Fruit fly (Drosophila melanogaster) whole organism, prepupa: ENCODE measurements around the gene CG14154.

Experiments used
- Blimp-1 ChIP-seq: fragments of 200-800 bp; sonication (Bioruptor generic); optimal IDR thresholded peaks from 3 replicates; lab custom pipeline; 2017; ENCODE audit warnings: missing biosample characterization, missing genetic modification characterization, mild to moderate bottlenecking, moderate library complexity, missing genetic modification reagents
- CG10631 ChIP-seq: fragments of 200-800 bp; sonication (Bioruptor generic); optimal IDR thresholded peaks from 2 replicates; lab custom pipeline; 2016; ENCODE audit warnings: missing biosample characterization, missing genetic modification characterization
- CG10669 ChIP-seq: fragments of 200-800 bp; sonication (Bioruptor generic); optimal IDR thresholded peaks from 3 replicates; lab custom pipeline; 2018; ENCODE audit warnings: missing biosample characterization, mild to moderate bottlenecking, missing genetic modification characterization, moderate library complexity
- CG11762 ChIP-seq: fragments of 200-800 bp; sonication (Bioruptor generic); optimal IDR thresholded peaks from 3 replicates; lab custom pipeline; 2016; ENCODE audit warnings: missing biosample characterization, missing genetic modification characterization; ENCODE audit not compliant: insufficient read depth
- CG11902 ChIP-seq: fragments of 200-800 bp; sonication (Bioruptor generic); optimal IDR thresholded peaks from 3 replicates; lab custom pipeline; 2016; ENCODE audit warnings: missing biosample characterization, missing genetic modification characterization
- CG15336 ChIP-seq: fragments of 200-800 bp; sonication (Bioruptor generic); IDR thresholded peaks from 2 replicates; pipeline ENCODE4 v1.3.6; 2022; ENCODE audit warnings: missing biosample characterization, missing genetic modification characterization
- CG1621 ChIP-seq: fragments of 200-800 bp; sonication (Bioruptor generic); optimal IDR thresholded peaks from 3 replicates; lab custom pipeline; 2018; ENCODE audit warnings: missing biosample characterization, mild to moderate bottlenecking, missing genetic modification characterization
- CG16779 ChIP-seq: fragments of 200-800 bp; sonication (Bioruptor generic); optimal IDR thresholded peaks from 3 replicates; lab custom pipeline; 2017; ENCODE audit warnings: missing biosample characterization, mild to moderate bottlenecking, missing genetic modification characterization
- CG3032 ChIP-seq: fragments of 200-800 bp; optimal IDR thresholded peaks from 2 replicates; lab custom pipeline; 2019; ENCODE audit warnings: missing biosample characterization, mild to moderate bottlenecking, missing genetic modification characterization, moderate library complexity
- CG31627 ChIP-seq: fragments of 200-800 bp; sonication (Bioruptor generic); optimal IDR thresholded peaks from 3 replicates; lab custom pipeline; 2016; ENCODE audit warnings: missing biosample characterization, missing genetic modification characterization
- CG32006 ChIP-seq: fragments of 200-800 bp; sonication (Bioruptor generic); optimal IDR thresholded peaks from 3 replicates; lab custom pipeline; 2017; ENCODE audit warnings: missing biosample characterization, mild to moderate bottlenecking, missing genetic modification characterization
- CG34406 ChIP-seq: fragments of 200-800 bp; sonication (Bioruptor generic); optimal IDR thresholded peaks from 3 replicates; lab custom pipeline; 2016; ENCODE audit warnings: missing biosample characterization, missing genetic modification characterization
- CG3919 ChIP-seq: fragments of 200-800 bp; sonication (Bioruptor generic); optimal IDR thresholded peaks from 3 replicates; lab custom pipeline; 2016; ENCODE audit warnings: missing biosample characterization, missing genetic modification characterization
- CG6163 ChIP-seq: fragments of 200-800 bp; sonication (Bioruptor generic); IDR thresholded peaks from 3 replicates; pipeline ENCODE4 v1.3.6; 2022; ENCODE audit warnings: missing biosample characterization, missing genetic modification characterization
- CG6276 ChIP-seq: fragments of 200-800 bp; sonication (Bioruptor generic); optimal IDR thresholded peaks from 2 replicates; lab custom pipeline; 2017; ENCODE audit warnings: missing biosample characterization, mild to moderate bottlenecking, missing genetic modification characterization
- CG6792 ChIP-seq: fragments of 200-800 bp; sonication (Bioruptor generic); optimal IDR thresholded peaks from 3 replicates; lab custom pipeline; 2016; ENCODE audit warnings: missing biosample characterization, missing genetic modification characterization
- CG6808 ChIP-seq: fragments of 200-800 bp; sonication (Bioruptor generic); optimal IDR thresholded peaks from 3 replicates; lab custom pipeline; 2017; ENCODE audit warnings: missing biosample characterization, missing genetic modification characterization, mild to moderate bottlenecking, moderate library complexity, missing genetic modification reagents
- CG6854 ChIP-seq: fragments of 200-800 bp; sonication (Bioruptor generic); optimal IDR thresholded peaks from 2 replicates; lab custom pipeline; 2017; ENCODE audit warnings: missing biosample characterization, mild to moderate bottlenecking, missing genetic modification characterization
- CG7368 ChIP-seq: fragments of 200-800 bp; sonication (Bioruptor generic); optimal IDR thresholded peaks from 3 replicates; lab custom pipeline; 2016; ENCODE audit warnings: missing biosample characterization, missing genetic modification characterization
- CG8119 ChIP-seq: fragments of 200-800 bp; sonication (Bioruptor generic); IDR thresholded peaks from 3 replicates; pipeline ENCODE4 v1.3.6; 2022; ENCODE audit warnings: missing biosample characterization, missing genetic modification characterization
- CG8319 ChIP-seq: fragments of 200-800 bp; sonication (Bioruptor generic); optimal IDR thresholded peaks from 3 replicates; lab custom pipeline; 2016; ENCODE audit warnings: missing biosample characterization, missing genetic modification characterization
- CG8632 ChIP-seq: fragments of 200-800 bp; sonication (Bioruptor generic); optimal IDR thresholded peaks from 3 replicates; lab custom pipeline; 2016; ENCODE audit warnings: missing biosample characterization, missing genetic modification characterization
- CG9139 ChIP-seq: fragments of 200-800 bp; sonication (Bioruptor generic); optimal IDR thresholded peaks from 3 replicates; lab custom pipeline; 2017; ENCODE audit warnings: missing biosample characterization, mild to moderate bottlenecking, missing genetic modification characterization
- Eip78C ChIP-seq: fragments of 200-800 bp; sonication (Bioruptor generic); peaks from one replicate; lab custom pipeline; 2016; ENCODE audit warnings: missing biosample characterization, missing genetic modification characterization
- Ets21C ChIP-seq: fragments of 200-800 bp; sonication (Bioruptor generic); optimal IDR thresholded peaks from 3 replicates; lab custom pipeline; 2016; ENCODE audit warnings: missing biosample characterization, missing genetic modification characterization
- Gug ChIP-seq: fragments of 200-800 bp; sonication (Bioruptor generic); IDR thresholded peaks from 2 replicates; pipeline ENCODE4 v1.3.6; 2022; ENCODE audit warnings: missing biosample characterization, missing genetic modification characterization
- Hr38 ChIP-seq: sonication (Bioruptor generic); optimal IDR thresholded peaks from 2 replicates; lab custom pipeline; 2016; ENCODE audit warnings: missing biosample characterization, missing genetic modification characterization
- Hr39 ChIP-seq: fragments of 200-800 bp; sonication (Bioruptor generic); optimal IDR thresholded peaks from 2 replicates; lab custom pipeline; 2016; ENCODE audit warnings: missing biosample characterization, missing genetic modification characterization
- Lpt ChIP-seq: fragments of 200-800 bp; sonication (Bioruptor generic); optimal IDR thresholded peaks from 3 replicates; lab custom pipeline; 2016; ENCODE audit warnings: missing biosample characterization, missing genetic modification characterization
- Met ChIP-seq: fragments of 200-800 bp; sonication (Bioruptor generic); optimal IDR thresholded peaks from 3 replicates; lab custom pipeline; 2016; ENCODE audit warnings: missing biosample characterization, missing genetic modification characterization
- Smox ChIP-seq: fragments of 200-800 bp; sonication (Bioruptor generic); optimal IDR thresholded peaks from 3 replicates; lab custom pipeline; 2016; ENCODE audit warnings: missing biosample characterization, missing genetic modification characterization
- Sox102F ChIP-seq: fragments of 200-800 bp; sonication (Bioruptor generic); optimal IDR thresholded peaks from 2 replicates; lab custom pipeline; 2016; ENCODE audit warnings: missing biosample characterization, mild to moderate bottlenecking, missing genetic modification characterization
- Sox14 ChIP-seq: fragments of 200-800 bp; sonication (Bioruptor generic); optimal IDR thresholded peaks from 3 replicates; lab custom pipeline; 2016; ENCODE audit warnings: missing biosample characterization, missing genetic modification characterization
- Sox15 ChIP-seq: fragments of 200-800 bp; sonication (Bioruptor generic); optimal IDR thresholded peaks from 3 replicates; lab custom pipeline; 2016; ENCODE audit warnings: missing biosample characterization, missing genetic modification characterization
- achi ChIP-seq: fragments of 200-800 bp; sonication (Bioruptor generic); optimal IDR thresholded peaks from 3 replicates; lab custom pipeline; 2016; ENCODE audit warnings: missing biosample characterization, missing genetic modification characterization
- acj6 ChIP-seq: fragments of 200-800 bp; sonication (Bioruptor generic); optimal IDR thresholded peaks from 3 replicates; lab custom pipeline; 2016; ENCODE audit warnings: missing biosample characterization, missing genetic modification characterization
- dac ChIP-seq: fragments of 200-800 bp; sonication (Bioruptor generic); optimal IDR thresholded peaks from 2 replicates; lab custom pipeline; 2017; ENCODE audit warnings: missing biosample characterization, mild to moderate bottlenecking, missing genetic modification characterization
- dsx ChIP-seq: fragments of 200-800 bp; optimal IDR thresholded peaks from 3 replicates; lab custom pipeline; 2019; ENCODE audit warnings: missing biosample characterization, mild to moderate bottlenecking, missing genetic modification characterization, moderate library complexity; ENCODE audit not compliant: poor library complexity, severe bottlenecking
- eg ChIP-seq: fragments of 200-800 bp; sonication (Bioruptor generic); IDR thresholded peaks from 3 replicates; pipeline ENCODE4 v1.3.6; 2022; ENCODE audit warnings: missing biosample characterization, missing genetic modification characterization
- esn ChIP-seq: fragments of 200-800 bp; sonication (Bioruptor generic); optimal IDR thresholded peaks from 2 replicates; lab custom pipeline; 2016; ENCODE audit warnings: missing biosample characterization, mild to moderate bottlenecking, missing genetic modification characterization, moderate library complexity
- fd59A ChIP-seq: fragments of 200-800 bp; sonication (Bioruptor generic); optimal IDR thresholded peaks from 2 replicates; lab custom pipeline; 2017; ENCODE audit warnings: missing biosample characterization, mild to moderate bottlenecking, missing genetic modification characterization, missing genetic modification reagents
- fd85E ChIP-seq: fragments of 200-800 bp; sonication (Bioruptor generic); optimal IDR thresholded peaks from 3 replicates; lab custom pipeline; 2016; ENCODE audit warnings: missing biosample characterization, missing genetic modification characterization
- lz ChIP-seq: fragments of 200-800 bp; sonication (Bioruptor generic); optimal IDR thresholded peaks from 3 replicates; lab custom pipeline; 2016; ENCODE audit warnings: missing biosample characterization, missing genetic modification characterization
- net ChIP-seq: fragments of 200-800 bp; sonication (Bioruptor generic); optimal IDR thresholded peaks from 3 replicates; lab custom pipeline; 2016; ENCODE audit warnings: missing biosample characterization, missing genetic modification characterization
- pdm3 ChIP-seq: fragments of 200-800 bp; sonication (Bioruptor generic); optimal IDR thresholded peaks from 3 replicates; lab custom pipeline; 2016; ENCODE audit warnings: missing biosample characterization, missing genetic modification characterization
- salr ChIP-seq, 2 experiments: fragments of 200-800 bp; sonication (Bioruptor generic); optimal IDR thresholded peaks; 3 replicates each; lab custom pipeline; 2016 to 2018; ENCODE audit warnings: missing biosample characterization in 2 of 2, missing genetic modification characterization in 2 of 2, mild to moderate bottlenecking in 1 of 2
- spab ChIP-seq: fragments of 200-800 bp; sonication (Bioruptor generic); optimal IDR thresholded peaks from 2 replicates; lab custom pipeline; 2017; ENCODE audit warnings: missing biosample characterization, mild to moderate bottlenecking, missing genetic modification characterization, missing genetic modification reagents
- ss ChIP-seq, 2 experiments: fragments of 200-800 bp; sonication (Bioruptor generic); optimal IDR thresholded peaks; 2 replicates in 1 of 2; 3 replicates in 1 of 2; lab custom pipeline; 2017 to 2018; ENCODE audit warnings: mild to moderate bottlenecking in 2 of 2, missing biosample characterization in 2 of 2, missing genetic modification characterization in 2 of 2, moderate library complexity in 1 of 2
- svp ChIP-seq: fragments of 200-800 bp; sonication (Bioruptor generic); peaks from one replicate; lab custom pipeline; 2016; ENCODE audit warnings: missing biosample characterization, missing genetic modification characterization
- topi ChIP-seq: fragments of 200-800 bp; sonication (Bioruptor generic); optimal IDR thresholded peaks from 3 replicates; lab custom pipeline; 2016; ENCODE audit warnings: missing biosample characterization, missing genetic modification characterization
- vri ChIP-seq: fragments of 200-800 bp; sonication (Bioruptor generic); optimal IDR thresholded peaks from 3 replicates; lab custom pipeline; 2016; ENCODE audit warnings: missing biosample characterization, mild to moderate bottlenecking, missing genetic modification characterization

The CG14154 gene

dm6 chr3L:10682725-10683367 is 41.2 kb downstream of the CG14154 start:
- TF ChIP-seq CG8119 (GFP tag; lab: Robert Waterston, UW) = peak; percentile 99
- TF ChIP-seq CG6163 = peak; percentile 94
- peak; percentile 96 for TF ChIP-seq Met
- TF ChIP-seq CG7368 (GFP tag; lab: Kevin White, UChicago) = peak; percentile 95
- TF ChIP-seq fd59A (GFP tag; lab: Kevin White, UChicago) = peak; percentile 93
- TF ChIP-seq fd85E (GFP tag; lab: Kevin White, UChicago) = peak; percentile 89
- peak; percentile 92 for TF ChIP-seq CG10669
- TF ChIP-seq lz = peak; percentile 93
- peak; percentile 97 for TF ChIP-seq achi (GFP tag; lab: Kevin White, UChicago)
- peak; percentile 98 for TF ChIP-seq CG10631
- TF ChIP-seq ss (GFP tag; optimal IDR thresholded peaks at IDR 0.05; lab: Kevin White, UChicago) = peak; percentile 94 to 96
- TF ChIP-seq salr (GFP tag; optimal IDR thresholded peaks at IDR 0.05; lab: Kevin White, UChicago) = peak; percentile 70 to 99
- peak; percentile 97 for TF ChIP-seq Lpt (GFP tag; lab: Kevin White, UChicago)
- TF ChIP-seq Sox102F = peak; percentile 92
- TF ChIP-seq CG8319 = peak; percentile 94
- TF ChIP-seq pdm3 (GFP tag; lab: Kevin White, UChicago) = peak; percentile 94
- peak; percentile 86 for TF ChIP-seq CG1621 (tag; lab: Kevin White, UChicago)
- TF ChIP-seq CG15336 (GFP tag; lab: Robert Waterston, UW) = peak; percentile 99
- TF ChIP-seq CG3919 (GFP tag; lab: Kevin White, UChicago) = peak; percentile 98
- peak; percentile 97 for TF ChIP-seq CG11762 (GFP tag; lab: Kevin White, UChicago)
- peak; percentile 91 for TF ChIP-seq CG9139
- peak; percentile 95 for TF ChIP-seq CG6854 (GFP tag; lab: Kevin White, UChicago)
- TF ChIP-seq esn (GFP tag; lab: Kevin White, UChicago) = peak; percentile 97
- TF ChIP-seq svp = peak; percentile 99
- TF ChIP-seq spab = peak; percentile 97
- TF ChIP-seq Sox15 (GFP tag; lab: Kevin White, UChicago) = peak; percentile 97
- peak; percentile 98 for TF ChIP-seq net (GFP tag; lab: Kevin White, UChicago)
- TF ChIP-seq Ets21C (GFP tag; lab: Kevin White, UChicago) = peak; percentile 87
- TF ChIP-seq dac (GFP tag; lab: Kevin White, UChicago) = peak; percentile 96
- TF ChIP-seq CG3032 (tag; lab: Kevin White, UChicago) = peak; percentile 95
- TF ChIP-seq CG8632 = peak; percentile 98
- peak; percentile 97 for TF ChIP-seq acj6 (GFP tag; lab: Kevin White, UChicago)
- TF ChIP-seq Blimp-1 (GFP tag; lab: Kevin White, UChicago) = peak; percentile 92
- peak; percentile 93 for TF ChIP-seq eg (GFP tag; lab: Robert Waterston, UW)
- peak; percentile 98 for TF ChIP-seq CG6276 (GFP tag; lab: Kevin White, UChicago)
- peak; percentile 96 for TF ChIP-seq Gug
- TF ChIP-seq Hr38 (GFP tag; lab: Kevin White, UChicago) = no peak
- TF ChIP-seq dsx (GFP tag; lab: Kevin White, UChicago) = peak; percentile 89
- peak; percentile 94 for TF ChIP-seq topi (GFP tag; lab: Kevin White, UChicago)
- peak; percentile 100 for TF ChIP-seq CG32006 (GFP tag; lab: Kevin White, UChicago)
- TF ChIP-seq Hr39 (GFP tag; lab: Kevin White, UChicago) = peak; percentile 91
- TF ChIP-seq CG31627 (GFP tag; lab: Kevin White, UChicago) = peak; percentile 93
- peak; percentile 94 for TF ChIP-seq Sox14 (GFP tag; lab: Kevin White, UChicago)
- peak; percentile 99 for TF ChIP-seq Eip78C (GFP tag; lab: Kevin White, UChicago)
- TF ChIP-seq Smox (GFP tag; lab: Kevin White, UChicago) = peak; percentile 96
- TF ChIP-seq CG16779 = peak; percentile 96
- TF ChIP-seq CG6808 (GFP tag; lab: Kevin White, UChicago) = peak; percentile 96
- peak; percentile 99 for TF ChIP-seq CG34406 (GFP tag; lab: Kevin White, UChicago)
- peak; percentile 90 for TF ChIP-seq vri (GFP tag; lab: Kevin White, UChicago)
- peak; percentile 96 for TF ChIP-seq CG11902
- TF ChIP-seq CG6792 (GFP tag; lab: Kevin White, UChicago) = peak; percentile 97
